Worm (Caenorhabditis elegans) whole organism, late embryonic: ENCODE measurements around the gene T04C4.3.

ENCODE experiments used
- Y22D7AL.16 ChIP-seq: sonication (generic microtip); optimal IDR thresholded peaks from 2 replicates; lab custom pipeline; 2016; ENCODE audit warnings: missing genetic modification characterization, missing compliant biosample characterization
- ama-1 ChIP-seq: fragments of 150-350 bp; optimal IDR thresholded peaks from 2 replicates; lab custom pipeline; 2014
- ceh-14 ChIP-seq: sonication (generic microtip); optimal IDR thresholded peaks from 2 replicates; lab custom pipeline; 2016; ENCODE audit warnings: missing genotype, missing genetic modification characterization, missing compliant biosample characterization
- ceh-24 ChIP-seq: sonication (generic microtip); optimal IDR thresholded peaks from 2 replicates; lab custom pipeline; 2016; ENCODE audit warnings: mild to moderate bottlenecking, missing genetic modification characterization, missing compliant biosample characterization
- ceh-31 ChIP-seq: sonication (generic microtip); optimal IDR thresholded peaks from 2 replicates; lab custom pipeline; 2016; ENCODE audit warnings: missing genetic modification characterization, missing compliant biosample characterization
- ceh-48 ChIP-seq: sonication (generic microtip); optimal IDR thresholded peaks from 2 replicates; lab custom pipeline; 2016; ENCODE audit warnings: missing genetic modification characterization, inconsistent platforms, missing compliant biosample characterization
- ceh-6 ChIP-seq: fragments of 200-800 bp; sonication (Bioruptor generic); optimal IDR thresholded peaks from 2 replicates; lab custom pipeline; 2018; ENCODE audit warnings: mild to moderate bottlenecking, missing genetic modification characterization, missing compliant biosample characterization
- ceh-9 ChIP-seq: sonication (generic microtip); optimal IDR thresholded peaks from 2 replicates; lab custom pipeline; 2016; ENCODE audit warnings: mild to moderate bottlenecking, missing genetic modification characterization, inconsistent platforms, missing compliant biosample characterization
- dve-1 ChIP-seq: sonication (generic microtip); optimal IDR thresholded peaks from 2 replicates; lab custom pipeline; 2017; ENCODE audit warnings: antibody characterized with exemption, mild to moderate bottlenecking, missing genetic modification characterization, missing compliant biosample characterization
- elt-2 ChIP-seq: sonication (generic microtip); optimal IDR thresholded peaks from 2 replicates; lab custom pipeline; 2016; ENCODE audit warnings: missing genetic modification reagents, missing genetic modification characterization, missing compliant biosample characterization
- elt-4 ChIP-seq: sonication (generic microtip); optimal IDR thresholded peaks from 2 replicates; lab custom pipeline; 2016; ENCODE audit warnings: missing genetic modification characterization, missing compliant biosample characterization
- ets-4 ChIP-seq: sonication (generic microtip); optimal IDR thresholded peaks from 2 replicates; lab custom pipeline; 2016; ENCODE audit warnings: missing genetic modification characterization, missing compliant biosample characterization
- eyg-1 ChIP-seq: sonication (generic microtip); optimal IDR thresholded peaks from 2 replicates; lab custom pipeline; 2016; ENCODE audit warnings: missing genotype, missing genetic modification characterization, missing compliant biosample characterization
- fkh-6 ChIP-seq: sonication (generic microtip); optimal IDR thresholded peaks from 2 replicates; lab custom pipeline; 2016; ENCODE audit warnings: missing genetic modification characterization, missing compliant biosample characterization
- hlh-6 ChIP-seq: sonication (generic microtip); optimal IDR thresholded peaks from 2 replicates; lab custom pipeline; 2016; ENCODE audit warnings: missing genotype, missing genetic modification characterization, missing compliant biosample characterization
- hlh-8 ChIP-seq: sonication (generic microtip); optimal IDR thresholded peaks from 2 replicates; lab custom pipeline; 2016; ENCODE audit warnings: missing genotype, missing genetic modification characterization, missing compliant biosample characterization
- lim-6 ChIP-seq: sonication (generic microtip); optimal IDR thresholded peaks from 2 replicates; lab custom pipeline; 2016; ENCODE audit warnings: missing genetic modification characterization, missing compliant biosample characterization
- lin-11 ChIP-seq: fragments of 200-800 bp; sonication (Bioruptor generic); optimal IDR thresholded peaks from 2 replicates; lab custom pipeline; 2018; ENCODE audit warnings: mild to moderate bottlenecking, missing genetic modification characterization, missing compliant biosample characterization
- madf-2 ChIP-seq: sonication (generic microtip); optimal IDR thresholded peaks from 2 replicates; lab custom pipeline; 2017; ENCODE audit warnings: missing genetic modification characterization, missing compliant biosample characterization
- nhr-11 ChIP-seq: fragments of 150-350 bp; optimal IDR thresholded peaks from 2 replicates; lab custom pipeline; 2014; ENCODE audit warnings: missing biosample characterization, missing genetic modification characterization
- odd-2 ChIP-seq: sonication (generic microtip); optimal IDR thresholded peaks from 2 replicates; lab custom pipeline; 2017; ENCODE audit warnings: antibody characterized with exemption, mild to moderate bottlenecking, missing genetic modification characterization, missing compliant biosample characterization
- pat-9 ChIP-seq: fragments of 200-800 bp; sonication (Bioruptor generic); optimal IDR thresholded peaks from 2 replicates; lab custom pipeline; 2018; ENCODE audit warnings: mild to moderate bottlenecking, missing genetic modification characterization, moderate library complexity, missing compliant biosample characterization
- pha-2 ChIP-seq: sonication (generic microtip); optimal IDR thresholded peaks from 2 replicates; lab custom pipeline; 2017; ENCODE audit warnings: mild to moderate bottlenecking, missing genetic modification characterization, missing compliant biosample characterization
- pha-4 ChIP-seq: fragments of 150-350 bp; optimal IDR thresholded peaks from 2 replicates; lab custom pipeline; 2018; ENCODE audit warnings: missing biosample characterization, missing genetic modification reagents, missing genetic modification characterization
- ref-2 ChIP-seq: sonication (generic microtip); optimal IDR thresholded peaks from 2 replicates; lab custom pipeline; 2016; ENCODE audit warnings: missing genetic modification characterization, missing compliant biosample characterization
- rnt-1 ChIP-seq: sonication (generic microtip); optimal IDR thresholded peaks from 2 replicates; lab custom pipeline; 2016; ENCODE audit warnings: missing genetic modification characterization, missing compliant biosample characterization
- sox-4 ChIP-seq: sonication (generic microtip); optimal IDR thresholded peaks from 2 replicates; lab custom pipeline; 2017; ENCODE audit warnings: mild to moderate bottlenecking, missing genetic modification characterization, inconsistent platforms, missing compliant biosample characterization
- tbx-7 ChIP-seq: sonication (generic microtip); optimal IDR thresholded peaks from 2 replicates; lab custom pipeline; 2016; ENCODE audit warnings: missing genotype, missing genetic modification characterization, missing compliant biosample characterization
- unc-42 ChIP-seq: sonication (generic microtip); optimal IDR thresholded peaks from 2 replicates; lab custom pipeline; 2016; ENCODE audit warnings: missing genotype, missing genetic modification characterization, missing compliant biosample characterization

T04C4.3 gene

ce11 chrIV:2242349-2243088 lies 25.9 kb upstream of the T04C4.3 start, which contains the start of the genes M70.3 and M70.2:
Gene M70.3, minus strand, starts transcription at chrIV:2242449.
Gene M70.2, plus strand, starts transcription at chrIV:2243038.
- TF ChIP-seq lim-6 (tag; lab: Kevin White, UChicago) = no peak
- no peak for TF ChIP-seq ama-1 (lab: Kevin White, UChicago)
- TF ChIP-seq sox-4 (tag; lab: Kevin White, UChicago) = no peak
- no peak for TF ChIP-seq madf-2 (tag; lab: Kevin White, UChicago)
- TF ChIP-seq lin-11 (tag; lab: Kevin White, UChicago) = no peak
- no peak for TF ChIP-seq ref-2 (tag; lab: Kevin White, UChicago)
- TF ChIP-seq odd-2 = no peak
- no peak for TF ChIP-seq Y22D7AL.16 (tag; lab: Kevin White, UChicago)
- TF ChIP-seq ceh-6 = no peak
- TF ChIP-seq ets-4 (tag; lab: Kevin White, UChicago) = no peak
- no peak for TF ChIP-seq hlh-6 (tag; lab: Kevin White, UChicago)
- no peak for TF ChIP-seq hlh-8 (tag; lab: Kevin White, UChicago)
- no peak for TF ChIP-seq fkh-6 (tag; lab: Kevin White, UChicago)
- no peak for TF ChIP-seq nhr-11 (tag; lab: Kevin White, UChicago)

DNA sequence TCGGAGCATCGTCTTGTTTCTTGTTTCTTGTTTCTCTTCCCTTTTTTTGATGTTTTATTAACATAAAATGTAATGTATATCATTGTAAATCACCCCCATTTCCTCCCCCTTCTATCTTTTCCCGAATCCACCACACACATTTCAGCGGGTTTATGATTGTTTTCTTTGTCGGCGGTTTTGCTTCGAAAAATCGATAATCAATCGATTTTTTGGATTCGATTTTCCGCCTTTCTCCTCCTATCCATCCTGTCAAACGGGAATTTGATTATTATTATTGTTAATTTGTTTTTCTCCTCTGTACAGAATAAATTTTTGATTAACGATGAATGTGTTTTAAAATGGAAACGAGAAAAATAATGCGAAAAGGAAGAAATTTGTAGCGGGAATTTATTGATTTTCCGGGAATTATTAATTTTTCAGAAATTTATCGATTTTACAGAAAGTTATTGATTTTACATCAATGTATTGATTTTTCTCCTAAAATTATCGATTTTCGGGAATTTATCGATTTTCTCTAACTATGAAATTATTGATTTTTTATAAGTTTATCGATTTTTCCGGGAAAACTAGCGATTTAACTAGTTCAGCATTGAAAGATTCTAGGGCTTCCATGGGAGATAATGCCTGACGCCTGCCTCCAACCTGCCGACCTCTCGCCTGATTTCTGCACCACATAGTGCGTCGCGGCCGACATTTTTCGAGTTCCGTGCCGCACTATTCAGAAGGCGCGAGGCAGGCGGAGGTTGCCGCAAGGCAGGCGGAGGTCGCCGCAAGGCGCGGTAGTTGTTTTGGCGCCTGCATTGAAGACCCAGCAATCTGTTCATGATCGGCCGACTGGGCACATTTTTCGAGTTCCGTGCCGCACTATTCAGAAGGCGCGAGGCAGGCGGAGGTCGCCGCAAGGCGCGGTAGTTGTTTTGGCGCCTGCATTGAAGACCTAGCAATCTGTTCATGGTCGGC lies 20.3 kb upstream of the T04C4.3 start:
- TF ChIP-seq ceh-48 (peak; percentile 50), elt-4 (tag; lab: Kevin White, UChicago) (peak; percentile 6), eyg-1 (tag; lab: Kevin White, UChicago) (no peak)
- TF ChIP-seq, all 69 proteins: peak for 2

DNA sequence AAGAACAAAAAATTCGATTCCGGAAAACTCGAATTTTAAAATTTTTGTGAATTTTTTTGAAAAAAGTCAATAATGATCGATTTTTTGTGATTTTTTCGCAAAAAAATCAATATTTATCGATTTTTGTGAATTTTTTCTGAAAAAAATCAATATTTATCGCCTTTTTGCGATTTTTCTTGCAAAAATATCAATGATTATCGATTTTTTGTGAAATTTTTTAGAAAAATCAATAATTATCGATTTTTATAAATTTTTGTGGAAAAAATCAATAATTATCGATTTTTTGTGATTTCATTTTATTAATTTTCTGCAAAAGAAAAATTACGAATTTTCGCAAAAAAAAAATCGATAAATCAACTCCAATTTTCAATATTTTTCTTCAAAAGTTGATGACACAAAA lies 19.3 kb upstream of the T04C4.3 start:
- TF ChIP-seq pat-9 (tag; lab: Kevin White, UChicago) (no peak), unc-42 (tag; lab: Kevin White, UChicago) (no peak), ceh-48 (peak; percentile 88), lim-6 (tag; lab: Kevin White, UChicago) (no peak), ceh-9 (tag; lab: Kevin White, UChicago) (no peak)

DNA sequence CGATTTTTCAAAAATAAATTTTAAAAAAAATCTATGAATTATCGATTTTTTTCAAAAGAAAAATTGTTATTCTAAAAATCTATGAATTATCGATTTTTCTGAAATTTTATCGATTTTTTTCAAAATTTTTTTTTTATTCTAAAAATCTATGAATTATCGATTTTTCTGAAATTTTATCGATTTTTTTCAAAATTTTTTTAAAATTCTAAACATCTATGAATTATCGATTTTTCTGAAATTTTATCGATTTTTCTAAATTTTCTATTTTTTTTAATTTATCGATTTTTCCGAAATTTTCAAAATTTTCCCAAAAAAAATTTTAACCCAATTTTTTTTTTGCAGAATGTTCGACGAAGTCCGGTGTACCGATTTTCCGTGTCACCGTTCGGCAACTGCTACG lies 16.6 kb upstream of the T04C4.3 start:
- peak; percentile 7 for TF ChIP-seq ceh-48

- peak; percentile 17 for TF ChIP-seq ceh-48
These were observed 15.1 kb upstream of the T04C4.3 start for ce11 chrIV:2231726-2232125.

- TF ChIP-seq nhr-11 (tag; lab: Kevin White, UChicago) (no peak), hlh-8 (tag; lab: Kevin White, UChicago) (no peak), dve-1 (tag; lab: Kevin White, UChicago) (peak; percentile 97), tbx-7 (tag; lab: Kevin White, UChicago) (no peak), elt-4 (tag; lab: Kevin White, UChicago) (no peak), ceh-24 (tag; lab: Kevin White, UChicago) (no peak)
These were observed 12.0 kb upstream of the T04C4.3 start for ce11 chrIV:2228678-2229077.

ce11 chrIV:2223685-2224084 lies 7.0 kb upstream of the T04C4.3 start:
- TF ChIP-seq ceh-31 (no peak), ref-2 (tag; lab: Kevin White, UChicago) (no peak), elt-2 (tag; lab: Kevin White, UChicago) (no peak), pha-4 (tag; lab: Kevin White, UChicago) (no peak), pha-2 (tag; lab: Kevin White, UChicago) (no peak), rnt-1 (tag; lab: Kevin White, UChicago) (no peak), ceh-14 (tag; lab: Kevin White, UChicago) (no peak)
